Fruit fly (Drosophila melanogaster) whole organism, embryonic: Measurements from ENCODE around the gene CG11562.
A peak's percentile ranks its signal among the peaks of the same experiment; 100 is the strongest.

Experiments
- CG10366 ChIP-seq: fragments of 200-800 bp; sonication (Bioruptor generic); IDR thresholded peaks from 2 replicates; pipeline ENCODE4 v1.3.6; 2022; ENCODE audit warnings: missing biosample characterization, missing genetic modification characterization
- CG10431 ChIP-seq: fragments of 200-800 bp; sonication (Bioruptor generic); optimal IDR thresholded peaks from 3 replicates; lab custom pipeline; 2018; ENCODE audit warnings: missing biosample characterization, mild to moderate bottlenecking, missing genetic modification characterization
- CG10565 ChIP-seq: fragments of 200-800 bp; sonication (Bioruptor generic); optimal IDR thresholded peaks from 3 replicates; lab custom pipeline; 2016; ENCODE audit warnings: missing biosample characterization, mild to moderate bottlenecking, missing genetic modification characterization
- CG11504 ChIP-seq: fragments of 200-800 bp; sonication (Bioruptor generic); optimal IDR thresholded peaks from 3 replicates; lab custom pipeline; 2019; ENCODE audit warnings: missing biosample characterization, mild to moderate bottlenecking, missing genetic modification characterization, moderate library complexity
- CG11723 ChIP-seq: fragments of 200-800 bp; sonication (Bioruptor generic); optimal IDR thresholded peaks from 2 replicates; lab custom pipeline; 2017; ENCODE audit warnings: missing biosample characterization, mild to moderate bottlenecking, missing genetic modification characterization
- CG12071 ChIP-seq: fragments of 200-800 bp; sonication (Bioruptor generic); optimal IDR thresholded peaks from 3 replicates; lab custom pipeline; 2018; ENCODE audit warnings: missing biosample characterization, mild to moderate bottlenecking, missing genetic modification characterization
- CG12659 ChIP-seq: fragments of 200-800 bp; sonication (Bioruptor generic); optimal IDR thresholded peaks from 3 replicates; lab custom pipeline; 2017; ENCODE audit warnings: mild to moderate bottlenecking, missing biosample characterization, missing genetic modification reagents, missing genetic modification characterization
- CG13123 ChIP-seq: fragments of 200-800 bp; sonication (Bioruptor generic); optimal IDR thresholded peaks from 2 replicates; lab custom pipeline; 2016; ENCODE audit warnings: missing biosample characterization, missing genetic modification characterization
- CG15601 ChIP-seq: fragments of 200-800 bp; sonication (Bioruptor generic); optimal IDR thresholded peaks from 3 replicates; lab custom pipeline; 2019; ENCODE audit warnings: missing biosample characterization, mild to moderate bottlenecking, missing genetic modification characterization, moderate library complexity
- CG17568 ChIP-seq: fragments of 200-800 bp; sonication (Bioruptor generic); optimal IDR thresholded peaks from 2 replicates; lab custom pipeline; 2018; ENCODE audit warnings: missing biosample characterization, mild to moderate bottlenecking, missing genetic modification characterization, moderate library complexity
- CG17912 ChIP-seq: fragments of 200-800 bp; sonication (Bioruptor generic); optimal IDR thresholded peaks from 2 replicates; lab custom pipeline; 2018; ENCODE audit warnings: missing biosample characterization, mild to moderate bottlenecking, missing genetic modification characterization
- CG18619 ChIP-seq: fragments of 200-800 bp; sonication (Bioruptor generic); optimal IDR thresholded peaks from 3 replicates; lab custom pipeline; 2017; ENCODE audit warnings: missing biosample characterization, mild to moderate bottlenecking, missing genetic modification characterization
- CG2129 ChIP-seq: fragments of 200-800 bp; sonication (Bioruptor generic); IDR thresholded peaks from 2 replicates; pipeline ENCODE4 v1.3.6; 2022; ENCODE audit warnings: missing biosample characterization, missing genetic modification characterization; ENCODE audit not compliant: partially characterized antibody
- CG4360 ChIP-seq: fragments of 200-800 bp; sonication (Bioruptor generic); IDR thresholded peaks from 2 replicates; pipeline ENCODE4 v1.3.6; 2022; ENCODE audit warnings: missing biosample characterization, missing genetic modification characterization
- CG4820 ChIP-seq: fragments of 200-800 bp; sonication (Bioruptor generic); optimal IDR thresholded peaks from 3 replicates; lab custom pipeline; 2016; ENCODE audit warnings: missing biosample characterization, missing genetic modification characterization
- CG5245 ChIP-seq: fragments of 200-800 bp; sonication (Bioruptor generic); optimal IDR thresholded peaks from 3 replicates; lab custom pipeline; 2016; ENCODE audit warnings: missing biosample characterization, missing genetic modification characterization
- CG6689 ChIP-seq: fragments of 200-800 bp; sonication (Bioruptor generic); IDR thresholded peaks from 2 replicates; pipeline ENCODE4 v1.3.6; 2022; ENCODE audit warnings: missing biosample characterization, missing genetic modification characterization
- CG7372 ChIP-seq: fragments of 200-800 bp; sonication (Bioruptor generic); IDR thresholded peaks from 2 replicates; pipeline ENCODE4 v1.3.6; 2022; ENCODE audit warnings: missing biosample characterization, missing genetic modification characterization
- CG7928 ChIP-seq: fragments of 200-800 bp; sonication (Bioruptor generic); optimal IDR thresholded peaks from 2 replicates; lab custom pipeline; 2017; ENCODE audit warnings: missing biosample characterization, mild to moderate bottlenecking, missing genetic modification characterization
- CG8944 ChIP-seq: fragments of 200-800 bp; sonication (Bioruptor generic); optimal IDR thresholded peaks from 3 replicates; lab custom pipeline; 2016; ENCODE audit warnings: missing biosample characterization, missing genetic modification characterization
- CHES-1-like ChIP-seq: fragments of 200-800 bp; sonication (Bioruptor generic); optimal IDR thresholded peaks from 2 replicates; lab custom pipeline; 2016; ENCODE audit warnings: missing biosample characterization, missing genetic modification characterization
- Dfd ChIP-seq, 2 experiments: fragments of >200 bp; optimal IDR thresholded peaks; 2 replicates each; lab custom pipeline; 2017; ENCODE audit warnings: missing biosample characterization in 2 of 2, missing genetic modification characterization in 2 of 2
- Dll ChIP-seq: fragments of 200-800 bp; sonication (Bioruptor generic); IDR thresholded peaks from 4 replicates; pipeline ENCODE4 v1.3.6; 2022; ENCODE audit warnings: missing biosample characterization, missing genetic modification characterization; ENCODE audit not compliant: partially characterized antibody
- Dref ChIP-seq: fragments of 200-800 bp; sonication (Bioruptor generic); IDR thresholded peaks from 2 replicates; pipeline ENCODE4 v1.3.6; 2022; ENCODE audit warnings: missing biosample characterization, missing genetic modification characterization
- Eip74EF ChIP-seq, 2 experiments: fragments of 200-800 bp in 1 of 2; fragments of >200 bp in 1 of 2; sonication (Bioruptor generic) in 1 of 2; optimal IDR thresholded peaks; 2 replicates each; lab custom pipeline; 2017 to 2019; ENCODE audit warnings: missing biosample characterization in 2 of 2, missing genetic modification characterization in 2 of 2, mild to moderate bottlenecking in 1 of 2, moderate library complexity in 1 of 2
- Fer2 ChIP-seq: fragments of 200-800 bp; sonication (Bioruptor generic); optimal IDR thresholded peaks from 2 replicates; lab custom pipeline; 2018; ENCODE audit warnings: missing biosample characterization, mild to moderate bottlenecking, missing genetic modification characterization, moderate library complexity
- HLH3B ChIP-seq: fragments of 200-800 bp; sonication (Bioruptor generic); IDR thresholded peaks from 2 replicates; pipeline ENCODE4 v1.3.6; 2022; ENCODE audit warnings: missing biosample characterization, missing genetic modification characterization
- Lim3 ChIP-seq: fragments of 200-800 bp; sonication (Bioruptor generic); IDR thresholded peaks from 2 replicates; pipeline ENCODE4 v1.3.6; 2022; ENCODE audit warnings: missing biosample characterization, missing genetic modification characterization
- Mes4 ChIP-seq: fragments of 200-800 bp; sonication (Bioruptor generic); optimal IDR thresholded peaks from 2 replicates; lab custom pipeline; 2016; ENCODE audit warnings: missing biosample characterization, missing genetic modification characterization
- Myb ChIP-seq: fragments of 200-800 bp; sonication (Bioruptor generic); optimal IDR thresholded peaks from 2 replicates; lab custom pipeline; 2016; ENCODE audit warnings: missing biosample characterization, missing genetic modification characterization
- NC2β ChIP-seq: fragments of 200-800 bp; sonication (Bioruptor generic); optimal IDR thresholded peaks from 2 replicates; lab custom pipeline; 2016; ENCODE audit warnings: missing biosample characterization, missing genetic modification characterization
- Oli ChIP-seq: fragments of 200-800 bp; sonication (Bioruptor generic); optimal IDR thresholded peaks from 2 replicates; lab custom pipeline; 2018; ENCODE audit warnings: missing biosample characterization, mild to moderate bottlenecking, missing genetic modification characterization, moderate library complexity
- Trl ChIP-seq, 3 experiments: fragments of >200 bp in 2 of 3; fragments of 200-800 bp in 1 of 3; sonication (Bioruptor generic) in 1 of 3; optimal IDR thresholded peaks; 2 replicates in 1 of 3; 3 replicates in 2 of 3; lab custom pipeline; 2016 to 2017; ENCODE audit warnings: missing biosample characterization in 1 of 3, missing genetic modification characterization in 1 of 3
- Xbp1 ChIP-seq: fragments of 200-800 bp; sonication (Bioruptor generic); optimal IDR thresholded peaks from 3 replicates; lab custom pipeline; 2016; ENCODE audit warnings: missing biosample characterization, mild to moderate bottlenecking, missing genetic modification characterization
- Xrp1 ChIP-seq: fragments of 200-800 bp; sonication (Bioruptor generic); IDR thresholded peaks from 2 replicates; pipeline ENCODE4 v1.3.6; 2022; ENCODE audit warnings: missing biosample characterization, missing genetic modification characterization
- bigmax ChIP-seq: fragments of 200-800 bp; sonication (Bioruptor generic); optimal IDR thresholded peaks from 2 replicates; lab custom pipeline; 2018; ENCODE audit warnings: missing biosample characterization, mild to moderate bottlenecking, missing genetic modification characterization
- da ChIP-seq: fragments of 200-800 bp; sonication (Bioruptor generic); optimal IDR thresholded peaks from 2 replicates; lab custom pipeline; 2016; ENCODE audit warnings: missing biosample characterization, missing genetic modification characterization
- dati ChIP-seq: fragments of 200-800 bp; sonication (Bioruptor generic); IDR thresholded peaks from 2 replicates; pipeline ENCODE4 v1.3.6; 2022; ENCODE audit warnings: missing biosample characterization, missing genetic modification characterization
- en ChIP-seq: fragments of 200-800 bp; sonication (Bioruptor generic); optimal IDR thresholded peaks from 2 replicates; lab custom pipeline; 2016; ENCODE audit warnings: missing biosample characterization, missing genetic modification characterization
- gsb ChIP-seq: fragments of 200-800 bp; sonication (Bioruptor generic); IDR thresholded peaks from 2 replicates; pipeline ENCODE4 v1.3.6; 2022; ENCODE audit warnings: missing biosample characterization, missing genetic modification characterization
- lov ChIP-seq, 2 experiments: fragments of 200-800 bp in 1 of 2; fragments of >200 bp in 1 of 2; sonication (Bioruptor generic) in 1 of 2; IDR thresholded peaks in 1 of 2; optimal IDR thresholded peaks in 1 of 2; 2 replicates in 1 of 2; 3 replicates in 1 of 2; pipeline versions ENCODE4 v1.3.6 to Lab custom; 2017 to 2022; ENCODE audit warnings: missing biosample characterization in 1 of 2, missing genetic modification characterization in 1 of 2
- otp ChIP-seq: fragments of 200-800 bp; sonication (Bioruptor generic); IDR thresholded peaks from 3 replicates; pipeline ENCODE4, ENCODE4 v1.3.6; 2022; ENCODE audit warnings: missing biosample characterization, missing genetic modification characterization
- phol ChIP-seq: fragments of 200-800 bp; sonication (Bioruptor generic); optimal IDR thresholded peaks from 3 replicates; lab custom pipeline; 2018; ENCODE audit warnings: missing biosample characterization, mild to moderate bottlenecking, missing genetic modification characterization, moderate library complexity
- pita ChIP-seq: fragments of 200-800 bp; sonication (Bioruptor generic); optimal IDR thresholded peaks from 2 replicates; lab custom pipeline; 2017; ENCODE audit warnings: missing biosample characterization, mild to moderate bottlenecking, missing genetic modification characterization
- repo ChIP-seq: fragments of 200-800 bp; sonication (Bioruptor generic); optimal IDR thresholded peaks from 2 replicates; lab custom pipeline; 2016; ENCODE audit warnings: missing biosample characterization, missing genetic modification characterization
- sens ChIP-seq: fragments of 200-800 bp; sonication (Bioruptor generic); peaks from one replicate; lab custom pipeline; 2016; ENCODE audit warnings: missing biosample characterization, missing genetic modification characterization
- so ChIP-seq: fragments of 200-800 bp; sonication (Bioruptor generic); IDR thresholded peaks from 3 replicates; pipeline ENCODE4 v1.3.6; 2022; ENCODE audit warnings: missing biosample characterization, missing genetic modification characterization
- unc-4 ChIP-seq: fragments of 200-800 bp; sonication (Bioruptor generic); IDR thresholded peaks from 2 replicates; pipeline ENCODE4 v1.3.6; 2022; ENCODE audit warnings: missing biosample characterization, missing genetic modification characterization; ENCODE audit not compliant: partially characterized antibody
- wor ChIP-seq: fragments of 200-800 bp; sonication (Bioruptor generic); IDR thresholded peaks from 2 replicates; pipeline ENCODE4 v1.3.6; 2022; ENCODE audit warnings: missing biosample characterization, missing genetic modification characterization
- yki ChIP-seq: fragments of >200 bp; optimal IDR thresholded peaks from 3 replicates; lab custom pipeline; 2018

Gene CG11562

dm6 chr2L:246656-247340 is 45.4 kb upstream of the CG11562 start (continued):
- TF ChIP-seq CG12659 (no peak), CG4360 (no peak), dati (no peak), CG10565 (GFP tag; lab: Kevin White, UChicago) (no peak), Oli (tag; lab: Kevin White, UChicago) (no peak), CG11723 (GFP tag; lab: Kevin White, UChicago) (no peak), Fer2 (no peak), wor (no peak), CHES-1-like (GFP tag; lab: Kevin White, UChicago) (peak; percentile 54), CG7372 (GFP tag; lab: Robert Waterston, UW) (no peak), otp (GFP tag; lab: Robert Waterston, UW) (no peak), repo (GFP tag; lab: Kevin White, UChicago) (no peak), CG15601 (tag; lab: Kevin White, UChicago) (no peak), CG12071 (GFP tag; lab: Kevin White, UChicago) (no peak), en (no peak), NC2β (GFP tag; lab: Kevin White, UChicago) (no peak), CG8944 (GFP tag; lab: Kevin White, UChicago) (no peak), CG10366 (no peak), sens (no peak), CG4820 (no peak), CG2129 (GFP tag; lab: Robert Waterston, UW) (no peak), CG6689 (GFP tag; lab: Robert Waterston, UW) (no peak), Xbp1 (GFP tag; lab: Kevin White, UChicago) (no peak), gsb (GFP tag; lab: Robert Waterston, UW) (no peak), phol (tag; lab: Kevin White, UChicago) (no peak), Dll (peak; percentile 46; the same call in 1 of the 4 replicates), Eip74EF (GFP tag; optimal IDR thresholded peaks at IDR 0.05; lab: Kevin White, UChicago) (no peak), Mes4 (no peak), HLH3B (GFP tag; lab: Robert Waterston, UW) (no peak), Lim3 (GFP tag; lab: Robert Waterston, UW) (no peak), unc-4 (GFP tag; lab: Robert Waterston, UW) (peak; percentile 58), CG11504 (tag; lab: Kevin White, UChicago) (no peak), lov (optimal IDR thresholded peaks at IDR 0.05; lab: Kevin White, UChicago) (no peak), lov (GFP tag; IDR thresholded peaks at IDR 0.05; lab: Robert Waterston, UW) (no peak), CG5245 (GFP tag; lab: Kevin White, UChicago) (no peak), bigmax (GFP tag; lab: Kevin White, UChicago) (no peak), Myb (no peak), CG17568 (peak; percentile 18), so (peak; percentile 67; the same call in 1 of the 3 replicates), yki (lab: Kevin White, UChicago) (peak; percentile 77), Xrp1 (GFP tag; lab: Robert Waterston, UW) (0 out of 2 replicates have a peak, but pooled peaks have one; percentile 20), CG18619 (no peak), Dref (GFP tag; lab: Robert Waterston, UW) (no peak), CG7928 (GFP tag; lab: Kevin White, UChicago) (no peak), CG17912 (GFP tag; lab: Kevin White, UChicago) (no peak), CG10431 (GFP tag; lab: Kevin White, UChicago) (peak; percentile 14), CG13123 (GFP tag; lab: Kevin White, UChicago) (no peak), pita (no peak), da (no peak), Trl (optimal IDR thresholded peaks at IDR 0.05; lab: Kevin White, UChicago) (peak; percentile 96 to 98), Trl (GFP tag; optimal IDR thresholded peaks at IDR 0.05; lab: Kevin White, UChicago) (peak; percentile 68), Dfd (GFP tag; optimal IDR thresholded peaks at IDR 0.05; lab: Kevin White, UChicago) (no peak)
